Fruit fly (Drosophila melanogaster) whole organism, prepupa: ENCODE results near the gene CG46516.
"Not testable (repeated sequence)": the region's sequence is repeated elsewhere in the genome, so short reads cannot be mapped to it uniquely, and the experiment has no call there.

ENCODE experiments used
- Blimp-1 ChIP-seq: fragments of 200-800 bp; sonication (Bioruptor generic); optimal IDR thresholded peaks from 3 replicates; lab custom pipeline; 2017; ENCODE audit warnings: missing biosample characterization, missing genetic modification characterization, mild to moderate bottlenecking, moderate library complexity, missing genetic modification reagents
- CG10669 ChIP-seq: fragments of 200-800 bp; sonication (Bioruptor generic); optimal IDR thresholded peaks from 3 replicates; lab custom pipeline; 2018; ENCODE audit warnings: missing biosample characterization, mild to moderate bottlenecking, missing genetic modification characterization, moderate library complexity
- CG31627 ChIP-seq: fragments of 200-800 bp; sonication (Bioruptor generic); optimal IDR thresholded peaks from 3 replicates; lab custom pipeline; 2016; ENCODE audit warnings: missing biosample characterization, missing genetic modification characterization
- CG32006 ChIP-seq: fragments of 200-800 bp; sonication (Bioruptor generic); optimal IDR thresholded peaks from 3 replicates; lab custom pipeline; 2017; ENCODE audit warnings: missing biosample characterization, mild to moderate bottlenecking, missing genetic modification characterization
- CG34406 ChIP-seq: fragments of 200-800 bp; sonication (Bioruptor generic); optimal IDR thresholded peaks from 3 replicates; lab custom pipeline; 2016; ENCODE audit warnings: missing biosample characterization, missing genetic modification characterization
- CG6276 ChIP-seq: fragments of 200-800 bp; sonication (Bioruptor generic); optimal IDR thresholded peaks from 2 replicates; lab custom pipeline; 2017; ENCODE audit warnings: missing biosample characterization, mild to moderate bottlenecking, missing genetic modification characterization
- OdsH ChIP-seq: fragments of 200-800 bp; sonication (Bioruptor generic); optimal IDR thresholded peaks from 3 replicates; lab custom pipeline; 2016; ENCODE audit warnings: missing biosample characterization, missing genetic modification characterization
- Sox14 ChIP-seq: fragments of 200-800 bp; sonication (Bioruptor generic); optimal IDR thresholded peaks from 3 replicates; lab custom pipeline; 2016; ENCODE audit warnings: missing biosample characterization, missing genetic modification characterization
- acj6 ChIP-seq: fragments of 200-800 bp; sonication (Bioruptor generic); optimal IDR thresholded peaks from 3 replicates; lab custom pipeline; 2016; ENCODE audit warnings: missing biosample characterization, missing genetic modification characterization
- eg ChIP-seq: fragments of 200-800 bp; sonication (Bioruptor generic); IDR thresholded peaks from 3 replicates; pipeline ENCODE4 v1.3.6; 2022; ENCODE audit warnings: missing biosample characterization, missing genetic modification characterization

DNA sequence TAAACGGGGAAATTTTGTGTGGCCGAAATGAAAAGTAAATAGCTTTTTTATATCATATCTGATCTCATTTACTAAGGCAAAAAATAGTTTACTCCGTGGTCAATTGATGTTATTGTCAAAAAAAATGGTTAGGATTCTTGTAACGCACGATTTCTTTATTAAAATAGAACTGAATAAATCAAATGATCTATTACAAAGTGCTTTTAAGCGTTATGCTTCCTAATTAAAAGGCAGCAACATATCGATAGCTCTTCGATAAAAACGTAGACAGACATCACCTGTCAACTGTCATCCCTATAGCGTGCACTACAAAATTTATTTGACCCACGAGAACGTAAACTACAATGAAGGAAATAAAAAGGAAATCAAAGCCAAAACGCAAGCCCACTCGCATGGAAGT, 14.1 kb downstream of the CG46516 start, which contains the start of gene CG46518:
- not testable (repeated sequence) for TF ChIP-seq CG32006 (GFP tag; lab: Kevin White, UChicago); acj6 (GFP tag; lab: Kevin White, UChicago); Blimp-1 (GFP tag; lab: Kevin White, UChicago); CG34406 (GFP tag; lab: Kevin White, UChicago); CG31627 (GFP tag; lab: Kevin White, UChicago); OdsH; CG10669 (GFP tag; lab: Kevin White, UChicago); CG6276 (GFP tag; lab: Kevin White, UChicago); Sox14 (GFP tag; lab: Kevin White, UChicago); eg (GFP tag; lab: Robert Waterston, UW)
